Worm (Caenorhabditis elegans): ENCODE results near the gene F13A7.7.

DNA sequence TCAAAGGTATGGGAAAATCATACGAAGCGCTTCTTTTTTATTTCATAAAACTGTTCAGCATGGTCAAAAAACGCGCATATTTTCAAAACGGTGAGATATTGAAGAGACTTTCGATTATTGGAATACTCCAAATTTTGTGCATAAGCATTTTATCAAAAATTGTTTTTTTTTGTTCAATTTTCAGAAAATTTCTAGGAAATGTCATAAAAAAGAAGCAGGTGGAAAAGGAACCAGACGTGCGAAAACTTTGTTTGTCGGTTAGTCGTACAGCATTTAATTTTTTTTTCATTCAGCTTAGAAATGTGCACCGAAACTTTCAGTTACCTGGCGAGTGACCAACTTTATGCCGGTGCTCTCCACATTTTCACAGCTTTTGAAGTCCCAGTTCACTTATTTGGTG lies 50.2 kb downstream of the F13A7.7 start, which contains the start of gene srh-167:
- TF ChIP-seq W03F9.2 (tag; optimal IDR thresholded peaks at IDR 0.05) = no peak
- no peak for TF ChIP-seq dao-5 (tag; optimal IDR thresholded peaks at IDR 0.05)

Measured in whole organism, L4/young adult.